Worm (Caenorhabditis elegans) whole organism, L4 larva: ENCODE data around the gene dpr-1.
A peak's percentile ranks its signal among the peaks of the same experiment; 100 is the strongest.

Experiments used
- ZK546.5 ChIP-seq, 2 experiments: sonication (generic microtip); optimal IDR thresholded peaks; 2 replicates each; lab custom pipeline; 2017; ENCODE audit warnings: missing biosample characterization in 2 of 2, missing genetic modification characterization in 2 of 2
- aha-1 ChIP-seq: fragments of 150-350 bp; peaks from one replicate; lab custom pipeline; 2014; ENCODE audit warnings: missing biosample characterization, missing genetic modification characterization
- ama-1 ChIP-seq: fragments of 150-350 bp; optimal IDR thresholded peaks from 2 replicates; lab custom pipeline; 2014; ENCODE audit warnings: inconsistent platforms, mixed read lengths
- jun-1 ChIP-seq: fragments of 150-350 bp; optimal IDR thresholded peaks from 2 replicates; lab custom pipeline; 2014; ENCODE audit warnings: missing biosample characterization, missing genetic modification reagents, missing genetic modification characterization
- lim-7 ChIP-seq: fragments of 200-800 bp; sonication (Bioruptor generic); IDR thresholded peaks from 2 replicates; pipeline ENCODE4 v1.3.6; 2022; ENCODE audit warnings: missing genetic modification characterization, missing compliant biosample characterization
- nhr-11 ChIP-seq: fragments of 150-350 bp; optimal IDR thresholded peaks from 2 replicates; lab custom pipeline; 2014; ENCODE audit warnings: missing biosample characterization, missing genetic modification characterization
- nhr-237 ChIP-seq: sonication (generic microtip); optimal IDR thresholded peaks from 2 replicates; lab custom pipeline; 2017; ENCODE audit warnings: missing biosample characterization, missing genetic modification characterization
- nhr-77 ChIP-seq: fragments of 150-350 bp; optimal IDR thresholded peaks from 2 replicates; lab custom pipeline; 2014; ENCODE audit warnings: missing biosample characterization, missing genetic modification characterization
- pqm-1 ChIP-seq: sonication (generic microtip); optimal IDR thresholded peaks from 2 replicates; lab custom pipeline; 2017; ENCODE audit warnings: missing biosample characterization, missing genetic modification characterization
- zip-11 ChIP-seq: fragments of 200-800 bp; sonication (Bioruptor generic); IDR thresholded peaks from 2 replicates; pipeline ENCODE4 v1.3.6; 2022; ENCODE audit warnings: missing genetic modification characterization, missing compliant biosample characterization
- ztf-11 ChIP-seq: fragments of 150-350 bp; optimal IDR thresholded peaks from 2 replicates; lab custom pipeline; 2014; ENCODE audit warnings: missing biosample characterization, missing genetic modification characterization

ce11 chrV:13898356-13898755, 43.6 kb downstream of the dpr-1 start, which contains the start of gene cyp-35C1:
- TF ChIP-seq jun-1 (no peak), aha-1 (tag; lab: Kevin White, UChicago) (peak; percentile 49), ZK546.5 (tag; optimal IDR thresholded peaks at IDR 0.05; lab: Kevin White, UChicago) (no peak), ama-1 (no peak), lim-7 (GFP tag; lab: Robert Waterston, UW) (no peak), zip-11 (GFP tag; lab: Robert Waterston, UW) (no peak), nhr-237 (no peak), ztf-11 (tag; lab: Kevin White, UChicago) (no peak), pqm-1 (tag; lab: Kevin White, UChicago) (peak; percentile 12), nhr-77 (tag; lab: Kevin White, UChicago) (peak; percentile 69), nhr-11 (tag; lab: Kevin White, UChicago) (no peak)
